Worm (Caenorhabditis elegans): ENCODE measurements around the gene daf-7.

daf-7 gene

DNA sequence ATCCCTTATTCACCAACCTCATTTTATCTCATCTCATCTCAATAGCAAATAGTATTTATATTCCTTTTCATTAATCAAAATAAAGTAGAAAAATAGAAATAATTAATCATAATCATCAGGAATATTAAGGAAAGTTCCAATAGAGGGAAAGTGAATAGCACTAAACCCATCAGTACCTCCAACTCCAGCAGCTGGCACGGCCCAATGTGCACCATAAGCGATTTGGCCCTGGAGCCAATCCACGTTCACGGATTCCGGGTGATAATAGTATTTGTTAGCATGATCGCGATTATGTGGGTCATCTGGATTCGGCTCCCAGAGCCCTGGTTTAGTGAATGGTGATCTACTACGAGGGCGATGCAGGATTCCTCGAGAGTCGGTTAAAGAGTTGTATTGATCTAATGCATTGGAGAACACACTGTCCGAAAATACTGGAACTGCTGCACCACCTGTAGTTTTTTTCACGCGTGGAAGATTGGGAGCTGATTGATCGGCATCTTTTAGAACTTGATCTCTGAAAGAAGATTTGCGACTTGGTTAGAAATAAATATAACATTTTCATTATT, 24.2 kb downstream of the daf-7 start:
- peak; percentile 94 for TF ChIP-seq mep-1 (tag; optimal IDR thresholded peaks at IDR 0.05)
- TF ChIP-seq nhr-111 (GFP tag; optimal IDR thresholded peaks at IDR 0.05), result peak; percentile 99
- no peak for TF ChIP-seq ceh-82 (tag; optimal IDR thresholded peaks at IDR 0.05)
- no peak for TF ChIP-seq unc-39 (tag; optimal IDR thresholded peaks at IDR 0.05)
- no peak for TF ChIP-seq unc-62 (GFP tag; optimal IDR thresholded peaks at IDR 0.05 in 1 of 2)
- TF ChIP-seq unc-62 (tag; optimal IDR thresholded peaks at IDR 0.05), result no peak
- peak; percentile 85 for TF ChIP-seq dmd-9 (GFP tag; IDR thresholded peaks at IDR 0.05)
- no peak for TF ChIP-seq dpl-1 (GFP tag; optimal IDR thresholded peaks at IDR 0.05)
- TF ChIP-seq daf-12 (tag; optimal IDR thresholded peaks at IDR 0.05), result no peak
- TF ChIP-seq ceh-32 (tag; optimal IDR thresholded peaks at IDR 0.05; ENCODE audit: poor library complexity), result no peak
- TF ChIP-seq saeg-2 (GFP tag; IDR thresholded peaks at IDR 0.05), result peak; percentile 88
- TF ChIP-seq lsy-2 (tag; optimal IDR thresholded peaks at IDR 0.05), result peak; percentile 66 to 69
- peak; percentile 87 for TF ChIP-seq ceh-20 (GFP tag; IDR thresholded peaks at IDR 0.05)
- peak; percentile 95 for TF ChIP-seq pha-4 (GFP tag; IDR thresholded peaks at IDR 0.05)
- TF ChIP-seq pha-4 (tag; optimal IDR thresholded peaks at IDR 0.05), result no peak
- peak; percentile 90 for TF ChIP-seq Y48G9A.11 (GFP tag; IDR thresholded peaks at IDR 0.05)
- peak; percentile 5 for TF ChIP-seq hlh-30 (tag; optimal IDR thresholded peaks at IDR 0.05; ENCODE audit: insufficient read depth)
- TF ChIP-seq madf-5 (GFP tag; IDR thresholded peaks at IDR 0.05), result peak; percentile 77 to 95; a peak in 3 of 4 replicates
- TF ChIP-seq spr-1 (tag; optimal IDR thresholded peaks at IDR 0.05), result peak; percentile 58
- TF ChIP-seq lim-7 (GFP tag; IDR thresholded peaks at IDR 0.05), result peak; percentile 95
- TF ChIP-seq Y5F2A.4 (GFP tag; optimal IDR thresholded peaks at IDR 0.05), result peak; percentile 91
- TF ChIP-seq dmd-6 (GFP tag; IDR thresholded peaks at IDR 0.05), result peak; percentile 76
- peak; percentile 72 for TF ChIP-seq nhr-48 (tag; optimal IDR thresholded peaks at IDR 0.05)
- TF ChIP-seq ceh-62 (tag; optimal IDR thresholded peaks at IDR 0.05), result no peak
- peak; percentile 38; the same call in 1 of the 2 replicates for TF ChIP-seq ceh-44 (GFP tag; IDR thresholded peaks at IDR 0.05)
- peak; percentile 72 for TF ChIP-seq madf-9 (GFP tag; conservative IDR thresholded peaks at IDR 0.05)
- TF ChIP-seq rbr-2 (tag; optimal IDR thresholded peaks at IDR 0.05), result peak; percentile 47
- TF ChIP-seq Y75B8A.6 (GFP tag; IDR thresholded peaks at IDR 0.05), result peak; percentile 99
- TF ChIP-seq sdz-12 (GFP tag; optimal IDR thresholded peaks at IDR 0.05), result peak; percentile 99
- TF ChIP-seq snpc-4 (tag; optimal IDR thresholded peaks at IDR 0.05), result no peak
- peak; percentile 74; the same call in 1 of the 2 replicates for TF ChIP-seq tag-97 (GFP tag; IDR thresholded peaks at IDR 0.05)
- no peak for TF ChIP-seq unc-130 (GFP tag; optimal IDR thresholded peaks at IDR 0.05)
- peak; percentile 77 for TF ChIP-seq T20F7.1 (GFP tag; optimal IDR thresholded peaks at IDR 0.05)
- peak; percentile 98 for TF ChIP-seq nhr-77 (tag; optimal IDR thresholded peaks at IDR 0.05)
- TF ChIP-seq F37D6.2 (tag; optimal IDR thresholded peaks at IDR 0.05), result peak; percentile 40
- TF ChIP-seq R02D3.7 (tag; optimal IDR thresholded peaks at IDR 0.05), result no peak
- TF ChIP-seq ctbp-1 (GFP tag; IDR thresholded peaks at IDR 0.05), result peak; percentile 91
- TF ChIP-seq snpc-1.2 (GFP tag; IDR thresholded peaks at IDR 0.05), result peak; percentile 84
- TF ChIP-seq nhr-10 (tag; optimal IDR thresholded peaks at IDR 0.05), result peak; percentile 93
- TF ChIP-seq ces-1 (GFP tag; optimal IDR thresholded peaks at IDR 0.05), result no peak
- TF ChIP-seq cey-2 (tag; optimal IDR thresholded peaks at IDR 0.05; ENCODE audit: borderline replicate concordance, insufficient read depth), result no peak
- TF ChIP-seq mxl-2 (GFP tag; conservative IDR thresholded peaks at IDR 0.05), result peak; percentile 78
- peak; percentile 91 for TF ChIP-seq D1046.2 (GFP tag; IDR thresholded peaks at IDR 0.05)
- TF ChIP-seq Y105C5A.15 (GFP tag; IDR thresholded peaks at IDR 0.05), result peak; percentile 99
- peak; percentile 96 for TF ChIP-seq nhr-41 (GFP tag; IDR thresholded peaks at IDR 0.05)
- TF ChIP-seq vab-7 (GFP tag; IDR thresholded peaks at IDR 0.05), result peak; percentile 93; the same call in 1 of the 2 replicates
- peak; percentile 65 for TF ChIP-seq nhr-28 (tag; optimal IDR thresholded peaks at IDR 0.05)
- peak; percentile 49 for TF ChIP-seq lin-13 (GFP tag; optimal IDR thresholded peaks at IDR 0.05)
- TF ChIP-seq nhr-25 (tag; optimal IDR thresholded peaks at IDR 0.05; ENCODE audit: borderline replicate concordance, insufficient read depth), result peak; percentile 84
- no peak for TF ChIP-seq ztf-7 (tag; optimal IDR thresholded peaks at IDR 0.05)
